Fruit fly (Drosophila melanogaster): ENCODE measurements around the gene CG5897.

- TF ChIP-seq Dll (optimal IDR thresholded peaks at IDR 0.05) (no peak), EcR (GFP tag; optimal IDR thresholded peaks at IDR 0.05) (no peak), CG8478 (optimal IDR thresholded peaks at IDR 0.05) (no peak), pan (optimal IDR thresholded peaks at IDR 0.05) (no peak)
These were observed 42.8 kb upstream of the CG5897 start for dm6 chr3L:11931619-11932018.
